Worm (Caenorhabditis elegans) whole organism, mixed stage, embryonic: ENCODE results near the gene Y43D4A.1.

Experiments
- lsy-2 ChIP-seq: fragments of 150-350 bp; optimal IDR thresholded peaks from 2 replicates; lab custom pipeline; 2014; ENCODE audit warnings: missing biosample characterization, missing genetic modification characterization
- mab-5 ChIP-seq: fragments of 150-350 bp; optimal IDR thresholded peaks from 2 replicates; lab custom pipeline; 2014; ENCODE audit warnings: missing biosample characterization, missing genetic modification characterization

- TF ChIP-seq lsy-2 (tag; lab: Kevin White, UChicago) (no peak), mab-5 (tag; lab: Kevin White, UChicago) (no peak)
Measured at ce11 chrIV:16777758-16778157, 34.1 kb downstream of the Y43D4A.1 start.
